Fruit fly (Drosophila melanogaster) whole organism, adult: Measurements from ENCODE around the gene U4-U6-60K.
A peak's percentile ranks its signal among the peaks of the same experiment; 100 is the strongest.

Source experiments
- CG11617 ChIP-seq: fragments of 200-800 bp; sonication (Bioruptor generic); optimal IDR thresholded peaks from 2 replicates; lab custom pipeline; 2017; ENCODE audit warnings: mild to moderate bottlenecking, missing biosample characterization, missing genetic modification reagents, missing genetic modification characterization
- CG12768 ChIP-seq: fragments of 200-800 bp; sonication (Bioruptor generic); optimal IDR thresholded peaks from 2 replicates; lab custom pipeline; 2017; ENCODE audit warnings: missing biosample characterization, missing genetic modification characterization, mild to moderate bottlenecking, moderate library complexity, missing genetic modification reagents
- CG1620 ChIP-seq: fragments of 200-800 bp; sonication (Bioruptor generic); optimal IDR thresholded peaks from 2 replicates; lab custom pipeline; 2016; ENCODE audit warnings: missing biosample characterization, missing genetic modification characterization
- CG33017 ChIP-seq: fragments of 200-800 bp; sonication (Bioruptor generic); optimal IDR thresholded peaks from 2 replicates; lab custom pipeline; 2018; ENCODE audit warnings: missing biosample characterization, mild to moderate bottlenecking, missing genetic modification characterization, moderate library complexity
- CG5204 ChIP-seq: fragments of 200-800 bp; sonication (Bioruptor generic); optimal IDR thresholded peaks from 2 replicates; lab custom pipeline; 2016; ENCODE audit warnings: missing biosample characterization, missing genetic modification characterization
- CG7045 ChIP-seq: fragments of 200-800 bp; sonication (Bioruptor generic); optimal IDR thresholded peaks from 2 replicates; lab custom pipeline; 2017; ENCODE audit warnings: missing biosample characterization, mild to moderate bottlenecking, missing genetic modification characterization
- CG7101 ChIP-seq: fragments of 200-800 bp; sonication (Bioruptor generic); optimal IDR thresholded peaks from 2 replicates; lab custom pipeline; 2018; ENCODE audit warnings: missing biosample characterization, mild to moderate bottlenecking, missing genetic modification characterization, moderate library complexity
- Clk ChIP-seq: fragments of 200-800 bp; sonication (Bioruptor generic); optimal IDR thresholded peaks from 2 replicates; lab custom pipeline; 2017; ENCODE audit warnings: missing biosample characterization, missing genetic modification characterization
- Crg-1 ChIP-seq: fragments of 200-800 bp; sonication (Bioruptor generic); optimal IDR thresholded peaks from 2 replicates; lab custom pipeline; 2016; ENCODE audit warnings: missing biosample characterization, missing genetic modification characterization
- Mnt ChIP-seq: fragments of 200-800 bp; sonication (Bioruptor generic); optimal IDR thresholded peaks from 2 replicates; lab custom pipeline; 2016; ENCODE audit warnings: missing biosample characterization, mild to moderate bottlenecking, missing genetic modification characterization
- bab1 ChIP-seq: fragments of 200-800 bp; sonication (Bioruptor generic); optimal IDR thresholded peaks from 3 replicates; lab custom pipeline; 2019; ENCODE audit warnings: missing biosample characterization, mild to moderate bottlenecking, missing genetic modification characterization, moderate library complexity
- cic ChIP-seq: fragments of 200-800 bp; sonication (Bioruptor generic); optimal IDR thresholded peaks from 2 replicates; lab custom pipeline; 2017; ENCODE audit warnings: missing biosample characterization, mild to moderate bottlenecking, missing genetic modification characterization, moderate library complexity
- cnc ChIP-seq, 2 experiments: fragments of >200 bp; optimal IDR thresholded peaks; 2 replicates each; lab custom pipeline; 2017
- kay ChIP-seq: fragments of 200-800 bp; sonication (Bioruptor generic); peaks from one replicate; lab custom pipeline; 2016; ENCODE audit warnings: missing biosample characterization, missing genetic modification characterization, borderline replicate concordance
- ovo ChIP-seq: fragments of 200-800 bp; sonication (Bioruptor generic); optimal IDR thresholded peaks from 2 replicates; lab custom pipeline; 2016; ENCODE audit warnings: missing biosample characterization, missing genetic modification characterization
- pad ChIP-seq: fragments of 200-800 bp; sonication (Bioruptor generic); optimal IDR thresholded peaks from 3 replicates; lab custom pipeline; 2017; ENCODE audit warnings: missing biosample characterization, missing genetic modification characterization, mild to moderate bottlenecking, moderate library complexity, missing genetic modification reagents
- tj ChIP-seq: fragments of 200-800 bp; sonication (Bioruptor generic); optimal IDR thresholded peaks from 3 replicates; lab custom pipeline; 2017; ENCODE audit warnings: missing biosample characterization, mild to moderate bottlenecking, missing genetic modification characterization, moderate library complexity
- toe ChIP-seq: fragments of 200-800 bp; sonication (Bioruptor generic); optimal IDR thresholded peaks from 2 replicates; lab custom pipeline; 2016; ENCODE audit warnings: missing biosample characterization, missing genetic modification characterization

U4-U6-60K gene

DNA sequence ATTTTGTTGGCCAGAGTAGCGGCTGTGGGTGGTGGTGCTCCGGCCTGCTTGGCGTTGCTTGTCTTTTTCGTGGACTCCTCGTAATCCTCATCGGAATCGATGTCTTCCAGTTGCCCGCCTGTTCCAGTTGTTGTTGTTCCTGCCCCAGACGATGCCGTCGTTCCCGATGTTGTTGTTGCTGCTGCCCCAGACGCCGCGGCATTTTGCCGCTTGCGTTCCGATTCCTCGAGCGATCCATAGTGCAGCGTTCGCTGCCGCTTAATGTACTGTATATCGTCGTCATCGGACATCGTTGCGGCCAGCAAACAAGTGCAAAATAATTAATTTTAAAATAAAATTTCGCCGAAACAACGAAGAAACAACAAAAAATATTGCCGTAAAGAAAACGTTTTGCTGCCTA is 220 bp downstream of the U4-U6-60K start:
- no peak for TF ChIP-seq Crg-1 (GFP tag; lab: Kevin White, UChicago)
- TF ChIP-seq cic (GFP tag; lab: Kevin White, UChicago) = no peak
- TF ChIP-seq cnc (optimal IDR thresholded peaks at IDR 0.05; lab: Kevin White, UChicago) = no peak

DNA sequence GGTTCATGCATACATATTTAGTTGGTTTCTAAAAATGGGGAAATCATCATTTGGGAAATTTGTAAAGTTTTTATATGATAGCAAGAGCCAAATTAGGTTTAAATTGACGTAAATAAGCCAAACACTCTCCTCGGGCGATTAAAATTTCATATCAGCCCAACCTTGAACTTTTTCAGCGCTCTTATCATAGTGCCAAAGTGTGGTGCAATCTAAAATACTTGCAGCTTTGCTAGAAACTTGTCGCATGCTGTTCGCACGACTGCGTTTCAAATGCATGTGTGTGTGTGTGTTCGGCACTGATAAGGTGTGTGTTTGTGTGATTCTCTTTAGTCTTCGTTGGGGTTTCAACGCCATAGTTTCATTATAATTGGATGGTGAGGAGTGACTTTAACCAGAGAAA is 6.9 kb downstream of the U4-U6-60K start:
- TF ChIP-seq pad (GFP tag; lab: Kevin White, UChicago) (no peak), Mnt (GFP tag; lab: Kevin White, UChicago) (no peak), kay (no peak), Clk (GFP tag; lab: Kevin White, UChicago) (no peak), ovo (GFP tag; lab: Kevin White, UChicago) (no peak), bab1 (GFP tag; lab: Kevin White, UChicago) (no peak), CG5204 (no peak), CG11617 (GFP tag; lab: Kevin White, UChicago) (no peak), CG7045 (no peak)

DNA sequence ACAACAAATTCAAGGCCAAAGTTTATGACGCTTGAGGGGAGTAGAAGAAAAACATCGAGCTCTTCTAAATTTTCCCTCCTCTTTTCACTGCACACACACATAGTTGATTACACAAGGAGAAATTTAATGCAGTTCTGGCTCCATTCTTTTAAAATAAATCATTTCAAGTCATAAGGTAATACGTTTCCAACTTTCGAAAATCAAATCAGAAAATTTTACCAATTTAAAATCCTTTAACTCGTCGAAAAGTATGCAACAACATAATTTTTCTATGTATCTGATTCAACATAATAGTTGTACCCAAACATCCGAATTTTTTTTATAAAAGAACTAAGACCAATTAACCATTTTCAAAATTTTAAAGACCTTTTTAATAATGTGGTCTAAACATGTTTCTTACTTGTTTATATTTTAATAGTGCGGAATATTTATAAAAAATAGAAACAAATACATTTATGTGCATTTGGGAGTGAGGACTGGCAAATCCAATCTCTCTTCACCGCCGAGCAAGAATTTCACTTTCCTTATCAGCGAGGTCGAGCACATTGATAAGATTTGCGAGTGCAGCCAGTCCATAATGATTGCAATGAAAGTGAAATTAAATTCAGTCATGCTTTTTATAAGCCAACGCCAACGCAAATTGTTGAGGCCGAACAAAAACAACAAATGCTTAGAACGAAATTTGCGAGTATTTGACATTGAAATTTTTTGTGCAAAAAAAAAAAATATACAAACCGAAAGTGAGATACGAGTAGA is 7.5 kb downstream of the U4-U6-60K start:
- no peak for TF ChIP-seq CG7101 (tag; lab: Kevin White, UChicago)
- TF ChIP-seq cnc (optimal IDR thresholded peaks at IDR 0.05; lab: Kevin White, UChicago) = no peak
- TF ChIP-seq CG1620 (GFP tag; lab: Kevin White, UChicago) = no peak
- no peak for TF ChIP-seq cic (GFP tag; lab: Kevin White, UChicago)
- TF ChIP-seq CG5204 = no peak
- no peak for TF ChIP-seq tj (GFP tag; lab: Kevin White, UChicago)
- no peak for TF ChIP-seq CG12768
- no peak for TF ChIP-seq CG33017 (tag; lab: Kevin White, UChicago)
- no peak for TF ChIP-seq toe (GFP tag; lab: Kevin White, UChicago)
- no peak for TF ChIP-seq bab1 (GFP tag; lab: Kevin White, UChicago)
- no peak for TF ChIP-seq Crg-1 (GFP tag; lab: Kevin White, UChicago)

DNA sequence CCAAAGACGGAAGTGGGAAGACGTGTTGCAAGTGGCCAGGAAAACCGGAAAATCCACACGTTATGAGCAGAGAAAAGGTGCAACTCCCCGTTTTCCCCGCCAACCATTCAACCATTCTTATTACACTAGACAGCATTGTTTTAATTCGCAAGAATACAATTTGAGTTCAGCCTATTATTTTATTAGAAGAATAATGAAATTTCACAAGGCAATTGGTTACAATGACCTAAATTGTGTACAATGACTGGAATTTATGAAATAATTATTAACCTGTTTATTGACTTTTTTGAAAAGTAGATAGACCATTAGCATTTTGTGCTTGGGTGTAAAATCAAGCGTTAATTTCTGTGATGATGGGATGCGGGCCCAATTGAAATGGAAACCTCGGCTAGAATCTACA is 9.2 kb downstream of the U4-U6-60K start:
- no peak for TF ChIP-seq CG1620 (GFP tag; lab: Kevin White, UChicago)
- TF ChIP-seq CG7045 = no peak
- no peak for TF ChIP-seq pad (GFP tag; lab: Kevin White, UChicago)
- no peak for TF ChIP-seq CG11617 (GFP tag; lab: Kevin White, UChicago)
- TF ChIP-seq CG5204 = no peak
- TF ChIP-seq Mnt (GFP tag; lab: Kevin White, UChicago) = no peak
- no peak for TF ChIP-seq tj (GFP tag; lab: Kevin White, UChicago)
- TF ChIP-seq cic (GFP tag; lab: Kevin White, UChicago) = no peak

DNA sequence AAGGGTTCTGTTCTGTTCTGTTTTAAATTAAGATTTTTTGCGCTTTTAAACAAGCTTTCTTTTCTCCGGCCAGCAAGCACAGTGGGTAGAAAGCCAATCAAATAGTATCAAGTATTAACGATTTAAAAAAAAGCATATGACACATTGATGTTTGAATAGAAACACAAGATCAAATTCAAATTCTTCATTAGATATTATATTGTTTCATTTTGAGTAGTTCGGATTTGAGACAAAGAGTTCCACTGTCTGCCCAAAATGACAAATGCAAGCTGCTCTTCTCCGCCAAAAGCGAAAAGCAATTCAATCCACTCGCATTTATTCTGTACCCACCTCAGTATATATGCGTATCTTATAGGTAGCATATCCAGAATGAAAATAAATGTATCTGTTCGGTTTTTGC is 11.5 kb downstream of the U4-U6-60K start:
- TF ChIP-seq CG7045 = no peak
- TF ChIP-seq CG12768 = no peak
- TF ChIP-seq Clk (GFP tag; lab: Kevin White, UChicago) = no peak
- no peak for TF ChIP-seq pad (GFP tag; lab: Kevin White, UChicago)
- TF ChIP-seq cic (GFP tag; lab: Kevin White, UChicago) = no peak

DNA sequence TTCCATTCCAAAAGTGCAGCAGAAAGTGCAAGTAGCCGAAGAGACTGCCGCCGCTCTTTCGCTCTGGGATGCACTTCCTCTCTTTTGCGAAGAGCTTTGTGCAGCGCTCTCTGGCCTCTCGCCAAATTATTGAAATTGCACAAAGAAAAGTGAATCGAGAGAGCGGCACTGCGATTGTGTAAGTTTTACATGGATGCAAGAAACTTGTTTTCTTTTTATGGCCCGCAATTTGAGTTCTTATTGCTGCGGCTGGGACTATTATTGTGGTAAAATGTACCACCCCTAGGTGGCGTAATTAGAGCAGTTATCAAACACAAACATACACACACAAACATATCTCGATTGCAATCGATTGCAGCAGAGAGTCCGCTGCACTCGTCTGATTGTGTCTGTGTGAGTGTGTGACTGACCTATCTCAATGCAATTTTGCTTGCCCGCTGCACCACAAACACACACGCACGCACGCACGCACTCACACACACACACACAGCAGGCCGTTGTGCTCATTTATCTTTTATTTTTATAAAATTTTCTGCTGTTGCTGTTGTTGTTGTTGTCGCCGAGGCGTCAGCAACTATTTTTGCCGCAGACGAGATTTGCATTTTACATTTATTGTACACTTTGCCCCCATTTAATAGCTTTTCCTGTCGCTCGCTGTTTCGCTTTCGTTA is 13.3 kb downstream of the U4-U6-60K start:
- TF ChIP-seq kay (peak; percentile 20), Mnt (GFP tag; lab: Kevin White, UChicago) (no peak), tj (GFP tag; lab: Kevin White, UChicago) (peak; percentile 15)

DNA sequence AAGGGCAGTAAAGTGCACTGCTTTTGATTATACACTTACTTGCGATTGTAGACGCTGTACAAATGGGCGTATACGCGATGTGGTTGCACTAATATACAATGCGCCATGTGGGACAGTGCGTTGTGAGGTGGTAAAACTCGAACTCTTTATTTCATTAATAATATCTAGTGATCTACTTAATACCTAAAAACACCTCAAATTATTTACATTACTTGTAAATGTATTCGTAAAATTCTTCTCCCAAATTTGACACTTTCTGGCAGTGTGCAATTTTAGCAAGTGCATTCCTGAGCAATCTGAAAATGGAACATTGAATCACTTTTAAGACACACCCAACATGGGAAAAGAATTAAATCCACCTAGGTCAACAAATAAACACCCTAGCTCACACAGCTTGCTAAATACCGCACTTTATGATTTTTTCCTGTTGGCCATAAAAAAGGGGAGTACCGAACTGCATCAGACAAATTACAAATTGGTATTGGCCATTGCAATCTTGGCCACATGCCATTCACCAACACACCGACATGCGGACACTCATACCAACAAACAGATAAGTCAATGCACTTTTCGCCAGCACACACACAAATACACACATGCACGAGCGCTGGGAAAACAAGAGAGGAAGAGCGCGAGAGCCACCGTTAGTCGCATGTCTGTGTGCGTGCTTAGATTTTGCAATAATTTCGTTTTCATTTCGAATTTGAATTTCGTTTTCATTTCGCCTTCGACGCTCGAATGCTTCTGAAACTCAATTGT is 14.6 kb downstream of the U4-U6-60K start:
- no peak for TF ChIP-seq bab1 (GFP tag; lab: Kevin White, UChicago)

DNA sequence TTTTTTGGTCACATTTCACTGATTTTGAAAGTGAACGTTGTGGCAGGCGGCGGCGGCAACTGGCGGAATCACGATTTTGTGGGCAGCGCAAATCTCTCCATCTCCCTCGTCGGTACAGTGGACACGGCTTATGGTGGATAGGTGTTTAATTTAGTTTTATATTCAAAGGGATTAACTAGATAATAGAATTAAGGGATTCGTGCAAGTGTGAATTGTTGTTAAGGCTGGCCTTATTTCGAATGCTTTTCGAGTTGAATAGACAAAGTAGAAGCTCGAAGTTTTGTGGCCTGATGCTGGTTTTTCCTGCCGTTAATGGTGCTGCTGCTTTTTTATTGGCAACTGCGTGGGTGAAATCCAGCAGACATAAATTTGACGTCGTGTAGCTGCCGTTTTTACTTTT is 15.7 kb downstream of the U4-U6-60K start:
- no peak for TF ChIP-seq CG11617 (GFP tag; lab: Kevin White, UChicago)
- no peak for TF ChIP-seq CG7101 (tag; lab: Kevin White, UChicago)
- no peak for TF ChIP-seq bab1 (GFP tag; lab: Kevin White, UChicago)
- TF ChIP-seq CG5204 = no peak
- TF ChIP-seq CG33017 (tag; lab: Kevin White, UChicago) = no peak
- no peak for TF ChIP-seq cic (GFP tag; lab: Kevin White, UChicago)
- TF ChIP-seq kay = no peak
- no peak for TF ChIP-seq cnc (optimal IDR thresholded peaks at IDR 0.05; lab: Kevin White, UChicago)
- TF ChIP-seq tj (GFP tag; lab: Kevin White, UChicago) = no peak
